Fruit fly (Drosophila melanogaster): ENCODE results near the gene ncm.

DNA sequence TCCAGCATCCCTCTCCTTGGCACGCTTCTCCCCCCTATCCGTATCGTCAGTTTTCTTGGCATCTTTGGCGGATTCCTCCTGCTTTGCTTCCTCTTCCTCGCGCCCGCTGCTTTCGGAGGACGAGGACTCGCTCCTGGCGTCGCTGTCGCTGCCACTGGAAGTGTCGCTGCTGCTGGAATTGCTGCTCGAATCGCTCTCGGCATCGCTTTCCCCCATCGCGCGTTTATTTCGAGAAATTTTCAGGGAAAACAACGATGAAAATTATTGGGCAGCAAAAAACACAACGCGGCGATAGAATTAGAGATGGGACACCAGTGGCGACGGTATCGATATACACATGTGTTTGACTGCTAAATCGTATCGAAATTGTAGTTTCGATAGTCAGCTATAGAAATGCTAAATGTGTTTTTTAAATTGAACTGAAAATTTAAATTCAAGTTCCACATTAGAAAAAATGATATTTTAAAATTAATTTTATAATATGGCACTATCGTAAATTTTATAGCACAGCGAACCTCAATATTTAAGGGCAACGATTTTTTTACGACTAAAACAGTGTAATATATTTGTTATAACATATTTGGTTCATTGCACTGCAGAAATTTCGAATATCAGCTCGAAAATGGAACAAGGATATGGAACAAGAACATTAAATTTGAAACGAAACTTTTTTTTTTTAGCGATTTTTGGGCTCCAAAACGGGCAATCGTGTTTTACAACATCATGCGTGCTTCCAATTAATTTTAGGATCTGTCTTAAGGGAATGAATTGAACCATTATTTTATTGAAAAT is at the start of gene ncm:
- TF ChIP-seq CG34367 (tag; optimal IDR thresholded peaks at IDR 0.05) (no peak), Ets98B (GFP tag; IDR thresholded peaks at IDR 0.05) (no peak), Pif1A (GFP tag; optimal IDR thresholded peaks at IDR 0.05) (no peak), fd96Ca (GFP tag; IDR thresholded peaks at IDR 0.05) (no peak), Pif1B (GFP tag; optimal IDR thresholded peaks at IDR 0.05) (no peak), CG13204 (GFP tag; optimal IDR thresholded peaks at IDR 0.05) (no peak), CG8301 (tag; optimal IDR thresholded peaks at IDR 0.05) (no peak), EcR (GFP tag; optimal IDR thresholded peaks at IDR 0.05) (no peak)

All from whole organism, pupa.